ENCODE assay signal across 2 fruit fly cellular contexts in the genomic region with DNA sequence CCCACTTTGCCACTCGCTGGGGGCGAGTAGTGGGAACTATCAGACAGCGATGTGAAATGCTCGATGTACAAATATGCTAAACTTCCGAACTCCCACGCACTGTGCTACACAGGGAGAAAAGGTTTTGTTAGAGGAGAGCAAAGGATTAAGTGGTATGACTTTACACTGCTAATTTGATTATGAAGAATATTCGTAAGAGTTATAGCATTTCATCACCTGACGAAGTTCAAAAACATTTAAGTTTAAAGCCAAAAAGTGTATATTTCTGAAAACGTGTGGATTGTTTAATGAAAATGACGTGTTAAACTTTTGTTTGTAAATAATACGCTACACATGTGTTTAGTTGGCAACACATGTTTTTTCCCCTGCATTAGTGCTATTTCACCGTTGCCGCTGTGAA.
TF ChIP-seq lines count a peak whose summit lies in the region.

No protein-coding gene starts in this region.

- TF ChIP-seq CTCF in whole organism, embryonic (GFP tag; optimal IDR thresholded peaks at IDR 0.05; lab: Kevin White, UChicago) = no peak

TF ChIP-seq in whole organism, embryonic, 481 proteins besides CTCF, POLR2A, EP300 and RAD21 (continues in another document):
- TF ChIP-seq ro (GFP tag; IDR thresholded peaks at IDR 0.05; lab: Robert Waterston, UW) = no peak
- TF ChIP-seq Oli (tag; optimal IDR thresholded peaks at IDR 0.05; lab: Kevin White, UChicago) = peak; percentile 36
- TF ChIP-seq CG15514 (GFP tag; optimal IDR thresholded peaks at IDR 0.05; lab: Kevin White, UChicago) = peak; percentile 0
- TF ChIP-seq crc (GFP tag; optimal IDR thresholded peaks at IDR 0.05; lab: Kevin White, UChicago) = no peak
- TF ChIP-seq CG2116 (GFP tag; optimal IDR thresholded peaks at IDR 0.05; lab: Kevin White, UChicago) = no peak
- no peak for TF ChIP-seq zfh1 (GFP tag; IDR thresholded peaks at IDR 0.05; lab: Robert Waterston, UW)
- no peak for TF ChIP-seq danr (GFP tag; IDR thresholded peaks at IDR 0.05; lab: Robert Waterston, UW)
- TF ChIP-seq caup (GFP tag; optimal IDR thresholded peaks at IDR 0.05; lab: Kevin White, UChicago; ENCODE audit: severe bottlenecking) = no peak
- no peak for TF ChIP-seq CG1529 (GFP tag; optimal IDR thresholded peaks at IDR 0.05; lab: Kevin White, UChicago)
- no peak for TF ChIP-seq CG31365 (tag; optimal IDR thresholded peaks at IDR 0.05; lab: Kevin White, UChicago)
- TF ChIP-seq seq (GFP tag; IDR thresholded peaks at IDR 0.05; lab: Robert Waterston, UW) = peak; percentile 19; the same call in 1 of the 2 replicates
- TF ChIP-seq D19B (GFP tag; optimal IDR thresholded peaks at IDR 0.05; lab: Kevin White, UChicago) = no peak
- TF ChIP-seq cas (GFP tag; IDR thresholded peaks at IDR 0.05; lab: Robert Waterston, UW) = no peak
- no peak for TF ChIP-seq yki (optimal IDR thresholded peaks at IDR 0.05; lab: Kevin White, UChicago)
- peak; percentile 5 for TF ChIP-seq bcd (GFP tag; optimal IDR thresholded peaks at IDR 0.05; lab: Kevin White, UChicago)
- no peak for TF ChIP-seq Hey (tag; optimal IDR thresholded peaks at IDR 0.05; lab: Kevin White, UChicago)
- no peak for TF ChIP-seq CG16813 (GFP tag; IDR thresholded peaks at IDR 0.05; lab: Robert Waterston, UW; ENCODE audit: partially characterized antibody)
- peak; percentile 4 for TF ChIP-seq CG30403 (GFP tag; optimal IDR thresholded peaks at IDR 0.05; lab: Kevin White, UChicago)
- TF ChIP-seq ems (GFP tag; optimal IDR thresholded peaks at IDR 0.05; lab: Kevin White, UChicago) = no peak
- TF ChIP-seq fru (optimal IDR thresholded peaks at IDR 0.05; lab: Kevin White, UChicago) = no peak
- TF ChIP-seq pfk (GFP tag; optimal IDR thresholded peaks at IDR 0.05; lab: Kevin White, UChicago) = no peak
- TF ChIP-seq ranshi (GFP tag; IDR thresholded peaks at IDR 0.05; lab: Robert Waterston, UW) = no peak
- TF ChIP-seq CG34224 (GFP tag; IDR thresholded peaks at IDR 0.05; lab: Robert Waterston, UW; ENCODE audit: partially characterized antibody) = no peak
- TF ChIP-seq Hand (GFP tag; optimal IDR thresholded peaks at IDR 0.05; lab: Kevin White, UChicago) = no peak
- no peak for TF ChIP-seq Atf6 (GFP tag; IDR thresholded peaks at IDR 0.05; lab: Robert Waterston, UW)
- TF ChIP-seq sc (optimal IDR thresholded peaks at IDR 0.05; lab: Kevin White, UChicago) = no peak
- no peak for TF ChIP-seq sc (GFP tag; optimal IDR thresholded peaks at IDR 0.05; lab: Kevin White, UChicago)
- no peak for TF ChIP-seq CG3407 (GFP tag; optimal IDR thresholded peaks at IDR 0.05; lab: Kevin White, UChicago)
- TF ChIP-seq CG18619 (GFP tag; optimal IDR thresholded peaks at IDR 0.05; lab: Kevin White, UChicago) = peak; percentile 4
- TF ChIP-seq MBD-R2 (GFP tag; IDR thresholded peaks at IDR 0.05; lab: Robert Waterston, UW) = no peak
- TF ChIP-seq CG17361 (GFP tag; IDR thresholded peaks at IDR 0.05; lab: Robert Waterston, UW) = no peak
- peak; percentile 46 for TF ChIP-seq CG2678 (tag; optimal IDR thresholded peaks at IDR 0.05; lab: Kevin White, UChicago)
- TF ChIP-seq phol (tag; optimal IDR thresholded peaks at IDR 0.05; lab: Kevin White, UChicago) = peak; percentile 16
- no peak for TF ChIP-seq CG18262 (tag; optimal IDR thresholded peaks at IDR 0.05; lab: Kevin White, UChicago)
- TF ChIP-seq sisA (GFP tag; IDR thresholded peaks at IDR 0.05; lab: Robert Waterston, UW) = no peak
- no peak for TF ChIP-seq GATAe (GFP tag; conservative IDR thresholded peaks at IDR 0.05; lab: Robert Waterston, UW)
- no peak for TF ChIP-seq CG11398 (GFP tag; optimal IDR thresholded peaks at IDR 0.05; lab: Kevin White, UChicago)
- TF ChIP-seq sqz (GFP tag; optimal IDR thresholded peaks at IDR 0.05; lab: Kevin White, UChicago) = no peak
- no peak for TF ChIP-seq Taf1 (GFP tag; IDR thresholded peaks at IDR 0.05; lab: Robert Waterston, UW)
- TF ChIP-seq CG2199 (GFP tag; IDR thresholded peaks at IDR 0.05; lab: Robert Waterston, UW) = no peak
- no peak for TF ChIP-seq Nf-YA (GFP tag; IDR thresholded peaks at IDR 0.05; lab: Robert Waterston, UW)
- no peak for TF ChIP-seq CG12236 (GFP tag; optimal IDR thresholded peaks at IDR 0.05; lab: Kevin White, UChicago)
- peak; percentile 1 for TF ChIP-seq CG12391 (tag; optimal IDR thresholded peaks at IDR 0.05; lab: Kevin White, UChicago)
- no peak for TF ChIP-seq CG9437 (GFP tag; optimal IDR thresholded peaks at IDR 0.05; lab: Kevin White, UChicago)
- no peak for TF ChIP-seq abd-A (tag; optimal IDR thresholded peaks at IDR 0.05; lab: Kevin White, UChicago)
- no peak for TF ChIP-seq lola (GFP tag; optimal IDR thresholded peaks at IDR 0.05; lab: Kevin White, UChicago)

TF ChIP-seq in whole organism, prepupa, 60 proteins besides CTCF, POLR2A, EP300 and RAD21:
- no peak for TF ChIP-seq fd59A (GFP tag; optimal IDR thresholded peaks at IDR 0.05; lab: Kevin White, UChicago)
- no peak for TF ChIP-seq CG6163 (GFP tag; IDR thresholded peaks at IDR 0.05; lab: Robert Waterston, UW)
- TF ChIP-seq OdsH (GFP tag; optimal IDR thresholded peaks at IDR 0.05; lab: Kevin White, UChicago) = no peak
- TF ChIP-seq CG11902 (GFP tag; optimal IDR thresholded peaks at IDR 0.05; lab: Kevin White, UChicago) = no peak
- TF ChIP-seq acj6 (GFP tag; optimal IDR thresholded peaks at IDR 0.05; lab: Kevin White, UChicago) = no peak
- no peak for TF ChIP-seq Sox102F (GFP tag; optimal IDR thresholded peaks at IDR 0.05; lab: Kevin White, UChicago)
- TF ChIP-seq CG7368 (GFP tag; optimal IDR thresholded peaks at IDR 0.05; lab: Kevin White, UChicago) = no peak
- no peak for TF ChIP-seq ss (GFP tag; optimal IDR thresholded peaks at IDR 0.05; lab: Kevin White, UChicago)
- TF ChIP-seq CG32006 (GFP tag; optimal IDR thresholded peaks at IDR 0.05; lab: Kevin White, UChicago) = peak; percentile 32
- no peak for TF ChIP-seq Met (GFP tag; optimal IDR thresholded peaks at IDR 0.05; lab: Kevin White, UChicago)
- TF ChIP-seq eg (GFP tag; IDR thresholded peaks at IDR 0.05; lab: Robert Waterston, UW) = 0 out of 3 replicates have a peak, but pooled peaks have one; percentile 15
- peak; percentile 14 for TF ChIP-seq Hr4 (GFP tag; optimal IDR thresholded peaks at IDR 0.05; lab: Kevin White, UChicago)
- 0 out of 2 replicates have a peak, but pooled peaks have one; percentile 30 for TF ChIP-seq CG15336 (GFP tag; IDR thresholded peaks at IDR 0.05; lab: Robert Waterston, UW)
- TF ChIP-seq CG3919 (GFP tag; optimal IDR thresholded peaks at IDR 0.05; lab: Kevin White, UChicago) = no peak
- TF ChIP-seq esn (GFP tag; optimal IDR thresholded peaks at IDR 0.05; lab: Kevin White, UChicago) = no peak
- TF ChIP-seq net (GFP tag; optimal IDR thresholded peaks at IDR 0.05; lab: Kevin White, UChicago) = no peak
- TF ChIP-seq CG4318 (GFP tag; optimal IDR thresholded peaks at IDR 0.05; lab: Kevin White, UChicago) = no peak

Comparison
In these comparisons a context has a peak if more than half of its experiments do, and no peak if none do; other contexts are left out.
1. Of the 7 proteins assayed by ChIP-seq in both whole organism, embryonic and whole organism, prepupa: peak only in whole organism, embryonic: Sox102F; only in whole organism, prepupa: none; in both: none; in neither: 6.